Worm (Caenorhabditis elegans): ENCODE data around the gene sde-2.

DNA sequence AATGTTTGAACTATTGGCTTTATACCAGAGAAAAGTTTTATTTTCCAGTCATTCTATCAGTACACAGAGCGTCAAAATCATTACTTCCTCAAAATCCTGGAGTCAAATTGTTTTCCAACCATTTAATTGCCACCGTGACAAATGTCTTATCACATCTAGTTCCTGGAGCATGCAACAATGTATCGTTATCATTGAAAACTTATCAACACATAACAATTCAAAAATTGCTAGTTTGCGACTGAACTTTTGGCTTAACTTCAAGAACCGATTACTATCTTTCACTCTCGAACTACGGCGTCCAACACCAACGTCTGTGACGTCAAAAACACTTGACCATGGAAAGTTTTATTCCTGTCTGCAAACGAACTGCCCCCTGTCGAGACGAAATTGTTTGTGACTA, 10.7 kb downstream of the sde-2 start:
- TF ChIP-seq aly-2 (tag; optimal IDR thresholded peaks at IDR 0.05) (no peak), ztf-4 (tag; optimal IDR thresholded peaks at IDR 0.05) (no peak), egl-27 (tag; optimal IDR thresholded peaks at IDR 0.05) (no peak), lin-39 (tag; optimal IDR thresholded peaks at IDR 0.05) (no peak), ama-1 (optimal IDR thresholded peaks at IDR 0.05) (no peak), unc-55 (GFP tag; optimal IDR thresholded peaks at IDR 0.05) (no peak), unc-62 (GFP tag; optimal IDR thresholded peaks at IDR 0.05) (no peak), snpc-4 (tag; optimal IDR thresholded peaks at IDR 0.05) (no peak), ztf-1 (GFP tag; conservative IDR thresholded peaks at IDR 0.05) (no peak), R02D3.7 (tag; optimal IDR thresholded peaks at IDR 0.05) (no peak), nhr-237 (tag; optimal IDR thresholded peaks at IDR 0.05) (no peak), F13H6.1 (tag; optimal IDR thresholded peaks at IDR 0.05) (no peak), ztf-11 (tag; optimal IDR thresholded peaks at IDR 0.05) (no peak), alr-1 (tag; optimal IDR thresholded peaks at IDR 0.05) (no peak)

Measured in whole organism, L2 larva.